Fruit fly (Drosophila melanogaster) S2 (cell line): ENCODE data around the gene unc-13-4A.

Experiments
- CG8478 ChIP-seq: fragments of >200 bp; optimal IDR thresholded peaks from 2 replicates; lab custom pipeline; 2018
- CTCF ChIP-seq, 2 experiments: fragments of >200 bp; optimal IDR thresholded peaks; 2 replicates each; lab custom pipeline; 2018

- TF ChIP-seq CG8478 (no peak), CTCF (optimal IDR thresholded peaks at IDR 0.05; lab: Kevin White, UChicago) (no peak)
Observed at dm6 chr3L:7319768-7320167, 7.1 kb upstream of the unc-13-4A start, which contains the start of gene CG8607.
